Worm (Caenorhabditis elegans) whole organism, midembryonic: ENCODE results near the gene C05B5.4.

Experiments used
- T22C8.4 ChIP-seq: fragments of 200-800 bp; sonication (Bioruptor generic); IDR thresholded peaks from 2 replicates; pipeline ENCODE4 v1.3.6; 2022; ENCODE audit warnings: missing genetic modification characterization, missing compliant biosample characterization
- cog-1 ChIP-seq: sonication (generic microtip); optimal IDR thresholded peaks from 2 replicates; lab custom pipeline; 2016; ENCODE audit warnings: missing genetic modification characterization, missing compliant biosample characterization
- flt-1 ChIP-seq: fragments of 200-800 bp; sonication (Bioruptor generic); IDR thresholded peaks from 2 replicates; pipeline ENCODE4 v1.3.6; 2022; ENCODE audit warnings: missing genetic modification characterization, missing compliant biosample characterization
- klf-2 ChIP-seq: fragments of 200-800 bp; sonication (Bioruptor generic); conservative IDR thresholded peaks from 2 replicates; pipeline ENCODE4 v1.3.6; 2022; ENCODE audit warnings: missing genetic modification reagents, missing genetic modification characterization, missing compliant biosample characterization
- med-1 ChIP-seq: sonication (generic microtip); optimal IDR thresholded peaks from 2 replicates; lab custom pipeline; 2017; ENCODE audit warnings: missing genetic modification characterization, mild to moderate bottlenecking, missing compliant biosample characterization, antibody characterized with exemption, missing genetic modification reagents; ENCODE audit not compliant: insufficient read depth
- ref-1 ChIP-seq: fragments of 200-800 bp; sonication (Bioruptor generic); conservative IDR thresholded peaks from 2 replicates; pipeline ENCODE4 v1.3.6; 2022; ENCODE audit warnings: missing genetic modification reagents, missing genetic modification characterization, missing compliant biosample characterization
- tab-1 ChIP-seq: fragments of 200-800 bp; sonication (Bioruptor generic); IDR thresholded peaks from 2 replicates; pipeline ENCODE4 v1.3.6; 2022; ENCODE audit warnings: missing genetic modification characterization, missing compliant biosample characterization
- ztf-23 ChIP-seq: fragments of 200-800 bp; sonication (Bioruptor generic); IDR thresholded peaks from 2 replicates; pipeline ENCODE4 v1.3.6; 2022; ENCODE audit warnings: missing genetic modification reagents, missing genetic modification characterization, missing compliant biosample characterization
- ztf-29 ChIP-seq: fragments of 200-800 bp; sonication (Bioruptor generic); IDR thresholded peaks from 2 replicates; pipeline ENCODE4 v1.3.6; 2022; ENCODE audit warnings: missing genetic modification reagents, missing genetic modification characterization, missing compliant biosample characterization

C05B5.4 gene

DNA sequence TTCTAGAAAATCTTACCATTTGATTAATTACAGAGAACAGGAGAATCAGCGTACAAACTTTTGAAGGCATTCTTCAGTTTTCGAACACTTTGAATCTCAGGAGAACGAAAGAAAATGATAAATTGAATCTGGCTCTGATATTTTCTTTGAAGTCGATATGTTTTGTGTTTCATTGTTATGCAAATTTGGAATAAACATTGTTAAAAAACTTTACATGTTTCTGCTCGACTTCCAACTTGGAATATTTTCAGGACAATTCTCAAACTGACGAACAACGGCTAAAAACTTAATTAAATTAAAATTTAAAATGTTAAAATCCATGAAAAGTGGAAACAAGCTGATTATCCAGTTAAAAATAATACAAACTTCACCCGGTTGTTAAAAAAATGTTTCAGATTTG, 5.3 kb upstream of the C05B5.4 start, which contains the start of gene C05B5.1:
Gene C05B5.1, minus strand, starts transcription at position 101 of the 400 bp plus-strand sequence.
- TF ChIP-seq flt-1: no peak
- TF ChIP-seq ztf-23 (GFP tag; lab: Robert Waterston, UW): no peak

DNA sequence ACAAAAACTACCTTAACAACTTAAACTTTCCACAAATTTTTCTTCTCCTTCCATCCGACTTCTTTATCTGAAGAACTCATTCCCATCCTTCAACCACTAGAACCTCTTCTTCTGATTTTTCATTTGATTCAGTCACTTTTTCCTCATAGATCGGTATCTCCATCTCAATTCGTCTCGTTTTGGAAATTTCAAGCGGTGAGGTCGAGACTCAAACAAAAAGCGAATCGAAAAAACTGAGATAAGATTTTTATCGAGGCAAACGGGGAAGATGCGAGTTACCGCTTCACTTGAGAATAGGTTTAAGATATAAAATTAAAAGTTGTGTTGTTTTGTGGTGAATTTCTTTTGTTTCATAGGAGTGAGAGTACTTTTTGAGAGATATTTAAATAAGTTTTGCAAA, 2.4 kb upstream of the C05B5.4 start:
- TF ChIP-seq flt-1 (no peak), ref-1 (GFP tag; lab: Robert Waterston, UW) (no peak), ztf-23 (GFP tag; lab: Robert Waterston, UW) (no peak)

DNA sequence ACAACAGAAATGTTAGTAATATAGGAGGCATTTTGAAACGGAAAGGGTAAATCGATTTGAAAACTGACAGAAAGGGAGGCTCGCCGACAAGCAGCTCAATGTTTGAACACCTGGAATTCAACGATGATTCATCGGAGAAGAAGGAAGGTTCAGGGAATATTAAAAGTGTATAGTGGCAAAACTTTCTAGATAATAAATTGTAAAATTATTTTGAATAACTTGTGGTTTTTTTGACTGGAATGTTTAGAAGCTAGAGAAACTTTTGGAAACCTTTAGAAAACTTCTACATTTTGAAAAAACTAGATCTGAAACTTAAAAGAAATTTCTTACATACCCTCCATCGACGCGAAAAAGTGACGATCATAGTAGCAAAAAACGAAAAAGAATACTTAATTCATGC, 4.2 kb downstream of the C05B5.4 start, which contains the start of gene pqn-8:
Gene pqn-8, minus strand, starts transcription at position 101 of the 400 bp plus-strand sequence.
- TF ChIP-seq ztf-29 (no peak), T22C8.4 (GFP tag; lab: Robert Waterston, UW) (no peak), med-1 (no peak), ref-1 (GFP tag; lab: Robert Waterston, UW) (no peak), tab-1 (GFP tag; lab: Robert Waterston, UW) (no peak), flt-1 (no peak), klf-2 (GFP tag; lab: Robert Waterston, UW) (no peak), cog-1 (tag; lab: Kevin White, UChicago) (no peak), ztf-23 (GFP tag; lab: Robert Waterston, UW) (no peak)

DNA sequence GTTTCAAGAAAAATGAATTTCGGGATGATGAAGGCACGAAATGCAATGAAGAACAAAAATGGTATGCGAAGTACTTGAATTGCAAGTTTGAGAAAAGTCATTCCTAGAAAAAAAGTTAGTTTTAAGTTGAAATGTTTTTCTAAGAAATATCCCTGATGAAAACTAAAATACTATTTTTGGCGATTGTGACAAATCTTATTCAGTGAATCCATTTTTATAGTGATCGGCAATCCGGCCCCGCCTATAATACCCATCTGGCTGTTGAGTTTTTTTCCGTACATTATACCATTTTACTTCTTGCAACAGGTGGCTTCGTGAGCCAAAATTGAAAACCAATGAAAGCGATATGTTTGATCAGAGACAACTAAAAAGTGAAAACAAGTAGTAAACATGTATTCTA, 5.5 kb downstream of the C05B5.4 start, which contains the start of gene C05B5.17:
Gene C05B5.17, minus strand, starts transcription at position 101 of the 400 bp plus-strand sequence.
- TF ChIP-seq cog-1 (tag; lab: Kevin White, UChicago) (no peak), ztf-23 (GFP tag; lab: Robert Waterston, UW) (no peak), klf-2 (GFP tag; lab: Robert Waterston, UW) (no peak), tab-1 (GFP tag; lab: Robert Waterston, UW) (no peak), T22C8.4 (GFP tag; lab: Robert Waterston, UW) (no peak), med-1 (no peak), ref-1 (GFP tag; lab: Robert Waterston, UW) (no peak), flt-1 (no peak), ztf-29 (no peak)

DNA sequence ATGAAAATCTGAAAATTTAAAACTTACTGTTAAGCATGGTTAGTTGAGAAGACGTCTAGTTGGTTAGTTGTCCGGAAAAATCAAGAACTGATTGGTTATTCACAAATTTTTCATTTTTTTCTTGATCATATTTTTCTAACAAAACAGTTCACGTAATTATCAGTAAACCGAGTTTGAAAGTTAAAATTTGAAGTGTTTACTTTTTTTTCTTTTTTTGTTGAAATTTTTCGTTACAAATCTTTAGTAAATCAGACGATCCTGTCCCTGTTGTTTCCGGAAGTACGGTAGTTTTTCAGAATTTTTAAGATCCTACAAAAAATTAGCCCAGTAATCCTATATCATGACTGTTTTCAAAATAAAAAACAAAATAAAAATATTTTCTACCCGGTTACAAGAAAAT, 6.7 kb downstream of the C05B5.4 start, which contains the start of gene C05B5.2:
Gene C05B5.2, minus strand, starts transcription at position 101 of the 400 bp plus-strand sequence.
- TF ChIP-seq T22C8.4 (GFP tag; lab: Robert Waterston, UW) (no peak), med-1 (no peak), cog-1 (tag; lab: Kevin White, UChicago) (no peak), klf-2 (GFP tag; lab: Robert Waterston, UW) (no peak), ztf-29 (no peak), ztf-23 (GFP tag; lab: Robert Waterston, UW) (no peak), ref-1 (GFP tag; lab: Robert Waterston, UW) (no peak), flt-1 (no peak), tab-1 (GFP tag; lab: Robert Waterston, UW) (no peak)

DNA sequence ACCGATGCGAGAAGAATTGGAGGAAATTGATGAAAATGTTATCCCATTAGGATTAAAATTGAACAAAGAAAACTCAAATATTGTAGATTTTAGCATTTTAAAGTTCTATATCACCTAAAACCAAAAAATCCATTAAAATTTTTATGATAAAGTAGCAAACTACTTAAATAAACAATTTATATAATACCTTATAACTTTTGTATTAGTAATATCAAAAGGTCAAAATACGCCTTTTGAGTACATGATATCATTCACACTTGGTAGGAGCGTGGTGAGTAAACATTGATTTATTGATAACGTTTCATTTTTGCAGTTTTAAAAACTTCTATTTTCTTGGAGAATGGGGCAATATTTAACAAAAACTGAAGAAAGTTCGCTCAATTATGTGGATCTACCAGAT, 7.4 kb downstream of the C05B5.4 start, which contains the start of gene C05B5.5:
Gene C05B5.5, plus strand, starts transcription at position 301 of the 400 bp plus-strand sequence.
- no peak for TF ChIP-seq cog-1 (tag; lab: Kevin White, UChicago)
- TF ChIP-seq ztf-23 (GFP tag; lab: Robert Waterston, UW): no peak
- no peak for TF ChIP-seq ztf-29
- TF ChIP-seq ref-1 (GFP tag; lab: Robert Waterston, UW): no peak
- no peak for TF ChIP-seq med-1
- TF ChIP-seq klf-2 (GFP tag; lab: Robert Waterston, UW): no peak
- no peak for TF ChIP-seq flt-1
- no peak for TF ChIP-seq T22C8.4 (GFP tag; lab: Robert Waterston, UW)
- no peak for TF ChIP-seq tab-1 (GFP tag; lab: Robert Waterston, UW)

DNA sequence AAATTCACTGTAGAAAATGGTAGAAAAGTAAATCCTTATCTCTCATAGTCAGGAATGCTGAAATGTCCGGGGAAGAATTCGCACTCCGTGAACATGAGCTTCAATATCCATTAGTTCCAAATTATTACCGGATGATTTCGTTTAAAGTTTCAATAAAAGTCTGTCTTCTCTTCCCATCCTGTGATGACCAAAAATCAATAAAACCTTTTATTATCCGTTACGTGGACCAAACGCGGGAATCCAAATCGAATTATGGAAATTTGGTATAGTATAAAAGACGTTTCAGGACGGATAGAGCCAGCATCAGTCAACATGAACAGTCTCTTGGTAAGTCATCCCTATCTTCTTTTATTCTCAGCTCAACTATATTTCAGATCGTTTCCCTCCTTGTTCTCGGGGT, 10.5 kb downstream of the C05B5.4 start, which contains the start of gene C05B5.11:
Gene C05B5.11, plus strand, starts transcription at position 301 of the 400 bp plus-strand sequence.
- TF ChIP-seq ztf-29 (no peak), klf-2 (GFP tag; lab: Robert Waterston, UW) (no peak), ztf-23 (GFP tag; lab: Robert Waterston, UW) (no peak), cog-1 (tag; lab: Kevin White, UChicago) (no peak), tab-1 (GFP tag; lab: Robert Waterston, UW) (no peak), ref-1 (GFP tag; lab: Robert Waterston, UW) (no peak), T22C8.4 (GFP tag; lab: Robert Waterston, UW) (no peak), flt-1 (no peak), med-1 (no peak)

DNA sequence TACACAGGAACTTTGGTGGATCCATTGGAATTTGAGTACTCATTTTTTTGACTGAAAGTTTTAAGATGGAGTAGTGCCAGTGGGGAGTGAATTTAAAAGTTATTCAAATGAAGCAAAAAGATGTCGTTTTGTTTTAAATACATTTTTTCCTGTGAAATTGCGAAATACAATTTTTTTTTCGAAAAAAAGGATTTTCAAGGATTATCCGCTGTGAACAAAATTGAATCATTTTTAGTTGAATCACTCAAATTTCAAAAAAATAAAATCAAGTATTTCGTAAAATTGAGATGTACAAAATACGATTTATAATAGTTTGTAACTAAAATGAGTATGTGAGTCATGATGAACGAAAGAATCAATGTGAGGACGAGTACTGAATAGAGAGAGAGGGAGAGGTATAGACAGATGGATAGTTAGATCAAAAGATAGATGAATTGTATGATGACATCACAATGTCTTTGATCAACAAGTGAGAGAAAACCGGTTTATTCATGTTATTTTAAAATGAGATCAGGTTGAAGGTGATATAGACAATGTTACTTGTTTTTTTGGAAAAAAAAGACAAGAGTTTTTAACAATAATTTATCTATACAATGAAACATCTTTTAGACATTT, 13.2 kb downstream of the C05B5.4 start, which contains the start of gene C05B5.8:
Gene C05B5.8, minus strand, starts transcription at position 51 of the 615 bp plus-strand sequence.
- TF ChIP-seq tab-1 (GFP tag; lab: Robert Waterston, UW): no peak
- no peak for TF ChIP-seq ztf-23 (GFP tag; lab: Robert Waterston, UW)
- TF ChIP-seq ref-1 (GFP tag; lab: Robert Waterston, UW): no peak
- no peak for TF ChIP-seq flt-1
- TF ChIP-seq cog-1 (tag; lab: Kevin White, UChicago): no peak
- TF ChIP-seq ztf-29: no peak
- no peak for TF ChIP-seq med-1
- TF ChIP-seq klf-2 (GFP tag; lab: Robert Waterston, UW): no peak
- TF ChIP-seq T22C8.4 (GFP tag; lab: Robert Waterston, UW): no peak

DNA sequence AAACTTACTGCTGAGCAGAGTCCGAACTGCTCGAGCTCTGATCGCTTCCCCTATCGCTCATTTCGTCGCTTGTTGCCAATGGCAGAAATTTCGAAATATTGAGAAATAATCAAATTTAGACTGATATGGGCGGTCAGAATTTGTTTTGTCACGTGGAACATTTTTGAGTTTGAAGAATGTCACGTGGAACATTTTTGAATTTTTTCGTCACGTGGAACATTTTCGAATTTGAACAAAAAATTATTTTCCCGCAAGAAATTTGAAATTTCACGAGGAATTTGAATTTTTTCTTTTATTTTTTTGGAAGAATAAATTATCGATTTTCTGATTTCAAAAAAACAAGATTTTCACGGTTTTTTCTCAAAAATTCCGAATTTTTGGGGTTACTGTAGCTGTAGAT, 16.4 kb downstream of the C05B5.4 start, which contains the start of gene fbxa-155:
Gene fbxa-155, minus strand, starts transcription at position 101 of the 400 bp plus-strand sequence.
- TF ChIP-seq flt-1 (no peak), tab-1 (GFP tag; lab: Robert Waterston, UW) (no peak), ztf-23 (GFP tag; lab: Robert Waterston, UW) (no peak), T22C8.4 (GFP tag; lab: Robert Waterston, UW) (no peak), med-1 (no peak), klf-2 (GFP tag; lab: Robert Waterston, UW) (no peak), cog-1 (tag; lab: Kevin White, UChicago) (no peak), ref-1 (GFP tag; lab: Robert Waterston, UW) (no peak), ztf-29 (no peak)

DNA sequence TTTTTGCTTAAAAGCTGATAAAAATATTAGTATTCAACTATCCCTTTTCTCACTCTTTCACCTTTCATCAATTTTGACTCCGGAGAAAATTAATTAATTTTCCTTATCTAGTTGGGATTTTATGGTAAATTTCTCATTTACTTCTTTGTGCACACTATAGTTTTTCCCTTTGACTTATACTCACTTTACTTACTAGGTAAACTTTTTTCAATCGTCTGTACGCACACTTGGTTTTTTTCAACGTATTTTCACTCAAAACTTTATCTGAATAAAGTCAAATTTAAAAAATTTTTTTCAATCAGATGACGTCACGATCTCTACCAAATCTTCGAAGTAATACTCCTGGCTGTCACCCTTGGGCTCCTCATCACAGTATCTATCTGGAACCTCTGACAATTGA, 18.5 kb downstream of the C05B5.4 start, which contains the start of gene C05B5.16:
Gene C05B5.16, plus strand, starts transcription at position 301 of the 400 bp plus-strand sequence.
- TF ChIP-seq med-1 (no peak), ztf-23 (GFP tag; lab: Robert Waterston, UW) (no peak), klf-2 (GFP tag; lab: Robert Waterston, UW) (no peak), ref-1 (GFP tag; lab: Robert Waterston, UW) (no peak), tab-1 (GFP tag; lab: Robert Waterston, UW) (no peak), flt-1 (no peak), T22C8.4 (GFP tag; lab: Robert Waterston, UW) (no peak), ztf-29 (no peak), cog-1 (tag; lab: Kevin White, UChicago) (no peak)
